Worm (Caenorhabditis elegans): ENCODE results near the gene F01D5.1.
"Not testable (repeated sequence)": the region's sequence is repeated elsewhere in the genome, so short reads cannot be mapped to it uniquely, and the experiment has no call there.

F01D5.1 gene

DNA sequence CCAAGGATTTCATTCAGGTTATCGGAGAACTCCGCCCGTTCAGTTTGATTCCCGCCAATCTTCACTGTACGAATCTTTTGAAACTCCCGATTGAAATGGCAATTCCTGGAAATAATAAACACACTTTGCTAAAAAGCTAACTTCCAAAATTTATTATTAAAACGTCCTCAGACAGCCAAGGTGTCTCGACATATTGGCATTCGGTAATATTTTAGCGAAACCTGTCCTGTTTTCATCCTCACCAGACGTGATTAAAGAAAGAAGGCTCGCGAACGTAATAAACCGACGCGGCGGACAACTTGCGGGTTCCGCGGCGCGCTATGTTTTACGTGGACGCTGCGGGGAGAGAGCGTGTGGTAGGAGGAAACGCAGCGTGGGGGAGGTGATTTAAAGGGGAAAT is 20.8 kb upstream of the F01D5.1 start:
- TF ChIP-seq unc-62 (GFP tag; optimal IDR thresholded peaks at IDR 0.05), result no peak

DNA sequence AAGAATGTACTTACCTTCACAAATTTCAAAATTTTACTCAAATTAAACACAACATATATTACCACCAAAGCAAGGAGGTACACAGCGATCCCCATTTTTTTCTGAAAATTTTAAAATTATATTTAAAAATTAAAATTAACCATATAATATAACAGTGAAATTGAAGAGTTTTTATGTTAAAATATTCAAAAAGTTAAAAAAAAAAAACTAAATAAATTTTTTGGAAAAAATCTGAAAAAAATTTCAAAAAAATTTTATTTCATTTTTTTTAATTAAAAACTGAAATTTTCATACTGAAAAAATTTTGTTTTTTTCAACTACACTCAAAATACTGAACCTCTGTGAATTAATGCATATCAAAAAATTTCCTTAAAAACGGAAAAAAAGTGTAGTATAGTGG is 19.5 kb upstream of the F01D5.1 start, which contains the start of gene cyp-37A1:
Gene cyp-37A1, minus strand, starts transcription at position 101 of the 400 bp plus-strand sequence.
- TF ChIP-seq unc-62 (GFP tag; optimal IDR thresholded peaks at IDR 0.05), result no peak

DNA sequence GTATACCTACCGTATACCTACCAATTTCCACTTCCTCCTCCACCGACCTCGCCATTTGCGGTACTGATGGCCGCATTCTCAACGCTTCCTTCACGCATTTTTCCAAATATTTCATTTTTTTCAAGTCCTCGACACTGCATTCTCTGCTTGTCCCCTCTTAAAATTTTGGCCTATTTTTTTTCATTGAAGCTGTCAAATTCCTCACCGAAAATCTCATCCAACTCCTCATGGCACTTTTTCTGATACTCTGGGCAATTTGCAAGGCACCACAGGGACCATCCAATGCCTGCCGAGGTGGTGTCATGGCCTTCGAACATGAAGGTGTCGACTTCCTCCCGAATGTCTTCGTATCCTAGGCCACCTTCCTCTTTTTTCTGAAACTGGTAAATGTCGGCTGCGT is 17.3 kb upstream of the F01D5.1 start:
- no peak for TF ChIP-seq unc-62 (GFP tag; optimal IDR thresholded peaks at IDR 0.05)

DNA sequence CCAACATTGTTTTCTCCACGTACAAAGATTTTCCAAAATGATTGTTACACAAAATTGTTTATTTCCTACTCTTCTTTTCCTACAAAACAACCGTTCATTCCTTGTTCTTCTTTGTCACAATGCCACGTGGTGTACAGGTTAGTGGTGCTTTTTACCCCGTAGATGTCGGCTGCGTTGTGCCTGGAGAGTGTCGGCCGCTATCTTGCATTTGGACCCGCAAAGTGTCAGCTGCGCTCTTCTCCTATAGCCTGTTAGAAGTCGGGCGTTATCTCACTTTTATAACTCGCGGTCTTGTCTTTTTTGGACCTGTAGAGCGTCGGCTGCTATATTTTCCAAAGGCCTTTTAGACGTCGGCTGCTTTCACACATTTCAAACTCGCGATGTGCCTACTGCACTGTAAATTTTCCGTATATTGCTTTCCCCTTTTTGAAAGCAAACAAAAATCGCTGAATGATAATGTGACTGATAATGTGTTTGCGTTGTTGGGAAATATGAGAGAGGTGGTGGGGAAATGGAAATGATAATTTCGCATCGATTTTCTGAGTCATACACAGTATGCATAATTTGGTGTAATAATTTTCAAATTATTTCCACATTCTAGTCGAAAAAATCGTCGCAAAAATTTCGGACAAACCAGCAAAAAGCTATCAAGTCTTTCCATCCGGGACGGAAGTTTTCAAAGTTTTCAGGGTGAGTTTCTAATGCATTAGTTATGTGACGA is 13.4 kb upstream of the F01D5.1 start, which contains the start of gene F01D5.8:
Gene F01D5.8, plus strand, starts transcription at position 51 of the 721 bp plus-strand sequence.
- no peak for TF ChIP-seq unc-62 (GFP tag; optimal IDR thresholded peaks at IDR 0.05)

DNA sequence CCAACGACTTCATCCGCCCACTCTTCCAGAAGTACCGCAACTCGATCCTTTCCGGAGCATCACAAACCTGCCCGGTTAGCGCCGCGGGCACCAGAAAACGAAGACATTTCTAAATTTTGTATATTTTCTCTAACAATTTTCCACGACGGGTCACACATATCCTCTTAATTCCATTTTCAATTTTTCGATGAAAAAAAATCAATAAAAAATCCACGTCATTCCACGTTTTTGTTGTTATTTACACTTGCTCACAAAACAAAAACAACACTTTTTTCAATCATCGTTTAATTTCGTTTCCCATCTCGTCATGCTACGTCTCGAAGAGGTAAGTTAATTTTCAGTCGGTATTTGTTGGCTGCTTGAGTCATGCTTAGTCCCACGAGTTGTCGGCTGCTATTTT is 11.0 kb upstream of the F01D5.1 start, which contains the start of gene F01D5.7:
Gene F01D5.7, plus strand, starts transcription at position 301 of the 400 bp plus-strand sequence.
- no peak for TF ChIP-seq unc-62 (GFP tag; optimal IDR thresholded peaks at IDR 0.05)

DNA sequence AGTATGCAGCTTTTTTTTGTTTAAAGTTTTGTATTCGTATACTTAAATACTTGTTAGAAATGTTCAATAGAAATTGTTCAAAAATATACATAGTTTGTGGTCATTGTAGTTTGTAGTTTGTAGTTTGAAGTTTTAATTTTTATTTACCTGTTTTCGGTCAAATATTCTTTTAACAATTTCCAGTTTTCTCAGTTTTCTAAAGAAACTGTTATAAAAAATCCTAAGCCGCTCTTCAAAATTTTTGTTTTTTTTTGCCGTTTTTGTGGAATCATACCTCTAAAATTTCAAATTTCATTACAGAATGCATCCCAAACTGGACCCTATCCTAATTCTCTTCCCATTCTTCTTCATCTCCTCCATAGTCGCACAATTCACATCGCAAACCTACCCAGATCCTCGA is 8.8 kb upstream of the F01D5.1 start, which contains the start of gene F01D5.6:
Gene F01D5.6, plus strand, starts transcription at position 301 of the 400 bp plus-strand sequence.
- no peak for TF ChIP-seq unc-62 (GFP tag; optimal IDR thresholded peaks at IDR 0.05)

DNA sequence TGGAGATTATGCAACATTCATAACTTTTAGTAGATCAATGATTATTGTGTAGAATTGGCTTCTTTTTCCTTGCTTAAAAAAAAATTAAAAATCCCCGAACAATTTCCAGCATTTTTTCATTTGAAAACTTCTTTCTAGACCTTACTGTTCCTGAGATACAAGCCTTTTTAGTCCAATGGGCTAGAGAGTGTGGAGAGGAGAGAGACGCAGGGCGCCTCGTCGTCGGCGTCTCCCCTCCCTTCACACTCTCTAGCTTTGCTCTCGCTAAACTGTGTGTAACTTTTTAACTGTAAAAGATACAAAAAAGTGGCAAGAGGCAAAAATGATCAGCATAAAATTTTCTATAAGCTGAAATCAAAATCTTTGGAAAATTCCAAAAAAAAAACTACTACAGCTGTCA is 7.8 kb upstream of the F01D5.1 start:
- no peak for TF ChIP-seq unc-62 (GFP tag; optimal IDR thresholded peaks at IDR 0.05)

DNA sequence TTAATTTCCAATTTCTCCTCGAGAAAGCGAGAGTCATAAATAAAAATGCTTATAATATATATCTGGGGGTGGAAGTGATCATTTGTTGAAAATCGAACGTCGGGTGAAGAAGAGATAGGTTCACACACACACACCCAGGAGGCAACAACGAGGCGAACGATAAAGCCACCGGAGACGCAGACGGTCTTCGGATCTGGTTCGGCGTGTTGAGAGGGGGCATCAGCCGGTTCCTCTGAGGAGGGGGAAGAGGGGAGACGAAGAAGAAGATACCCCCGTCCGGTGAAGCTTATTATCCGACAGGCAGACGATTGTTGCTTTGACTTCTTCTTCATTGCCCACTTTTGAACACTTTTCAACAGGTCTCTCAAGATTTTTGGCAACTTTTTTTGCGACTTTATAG is 7.4 kb upstream of the F01D5.1 start:
- TF ChIP-seq unc-62 (GFP tag; optimal IDR thresholded peaks at IDR 0.05), result no peak

DNA sequence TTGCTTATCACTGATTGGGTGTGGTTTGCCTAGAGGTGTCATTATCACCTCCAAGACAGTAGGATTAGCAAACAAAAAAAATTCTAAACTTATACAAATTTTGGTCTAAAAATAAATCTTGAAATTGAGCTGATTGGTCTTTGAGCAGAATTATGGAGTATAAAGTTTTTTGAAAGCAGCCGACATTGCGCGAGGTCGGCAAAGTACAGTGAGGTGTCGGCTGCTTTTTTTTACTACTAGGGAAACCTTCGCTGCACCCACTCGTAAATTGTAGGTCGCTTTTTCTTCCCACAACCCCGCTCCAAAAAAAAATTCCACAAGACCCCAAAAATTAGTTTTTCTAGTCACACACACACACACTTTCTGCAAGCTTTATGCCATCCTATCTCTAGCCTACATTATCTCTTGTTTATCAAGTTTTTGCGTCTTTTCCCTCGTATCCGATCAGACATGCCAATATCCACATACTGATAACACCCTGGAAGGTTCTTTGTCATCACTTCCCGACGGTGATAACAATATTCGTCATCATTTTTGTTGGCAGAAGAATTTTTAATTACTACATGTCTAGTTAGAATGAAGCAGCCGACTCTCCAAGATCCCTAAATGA is 6.5 kb upstream of the F01D5.1 start:
- TF ChIP-seq unc-62 (GFP tag; optimal IDR thresholded peaks at IDR 0.05), result no peak

DNA sequence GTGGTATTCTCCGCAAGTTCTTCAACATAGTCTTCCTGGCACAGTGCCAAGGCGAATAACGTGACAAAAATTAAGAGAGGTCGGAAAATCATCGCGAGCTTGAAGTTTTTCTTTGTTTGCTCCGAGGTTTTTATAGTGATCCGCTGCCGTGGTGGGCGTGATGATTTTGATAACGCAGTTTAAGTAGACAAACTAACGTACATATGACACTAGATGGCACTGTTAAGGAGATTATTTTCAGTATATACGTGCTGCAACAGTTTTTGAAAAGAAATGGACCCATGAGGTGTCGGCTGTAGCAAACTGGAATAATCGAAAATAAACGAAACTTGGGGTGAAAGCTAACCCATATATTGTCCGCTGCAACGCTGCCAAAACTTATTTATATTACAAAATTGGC is 4.8 kb upstream of the F01D5.1 start, which contains the start of gene F01D5.5:
Gene F01D5.5, minus strand, starts transcription at position 101 of the 400 bp plus-strand sequence.
- TF ChIP-seq unc-62 (GFP tag; optimal IDR thresholded peaks at IDR 0.05), result no peak

DNA sequence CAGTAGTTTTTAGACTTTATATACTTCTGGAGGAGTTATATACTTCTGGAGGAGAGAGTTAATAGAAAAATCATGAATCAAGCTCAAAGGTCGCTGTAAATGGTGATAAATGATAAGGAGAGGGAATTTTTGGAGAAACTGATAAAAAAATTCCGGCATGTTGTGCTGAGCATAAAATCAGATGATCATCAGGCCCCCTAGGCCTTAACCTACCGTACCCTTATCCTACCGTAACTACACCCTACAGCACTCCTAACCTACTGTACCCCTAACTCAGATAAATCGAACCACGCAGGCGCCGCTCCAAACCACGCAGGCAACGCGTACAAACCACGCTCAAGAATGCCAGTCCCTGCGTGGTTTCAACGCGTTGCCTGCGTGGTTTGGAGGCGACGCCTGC is 2.7 kb upstream of the F01D5.1 start, which contains the start of gene F01D5.3:
Gene F01D5.3, minus strand, starts transcription at position 101 of the 400 bp plus-strand sequence.
- TF ChIP-seq unc-62 (GFP tag; optimal IDR thresholded peaks at IDR 0.05), result not testable (repeated sequence)

DNA sequence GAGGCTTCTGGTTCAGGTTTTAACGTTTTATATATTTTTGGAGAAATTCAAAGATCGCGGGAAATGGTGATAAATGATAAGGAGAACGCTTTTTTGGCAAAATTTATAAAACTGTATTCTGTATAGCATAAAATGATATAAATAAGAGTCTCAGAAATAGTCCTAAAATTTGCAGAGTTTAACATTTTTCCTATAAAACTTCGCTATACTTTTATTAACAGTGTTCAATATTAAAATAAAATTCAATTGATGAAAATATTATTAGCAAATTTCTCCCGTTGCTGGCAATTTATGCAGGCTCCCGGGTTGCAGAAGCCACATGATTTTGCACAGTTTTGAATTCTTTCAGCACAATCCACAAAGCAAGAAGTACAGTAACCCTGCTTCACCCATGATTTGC is 1.6 kb upstream of the F01D5.1 start, which contains the start of gene F01D5.2:
Gene F01D5.2, minus strand, starts transcription at position 101 of the 400 bp plus-strand sequence.
- no peak for TF ChIP-seq unc-62 (GFP tag; optimal IDR thresholded peaks at IDR 0.05)

DNA sequence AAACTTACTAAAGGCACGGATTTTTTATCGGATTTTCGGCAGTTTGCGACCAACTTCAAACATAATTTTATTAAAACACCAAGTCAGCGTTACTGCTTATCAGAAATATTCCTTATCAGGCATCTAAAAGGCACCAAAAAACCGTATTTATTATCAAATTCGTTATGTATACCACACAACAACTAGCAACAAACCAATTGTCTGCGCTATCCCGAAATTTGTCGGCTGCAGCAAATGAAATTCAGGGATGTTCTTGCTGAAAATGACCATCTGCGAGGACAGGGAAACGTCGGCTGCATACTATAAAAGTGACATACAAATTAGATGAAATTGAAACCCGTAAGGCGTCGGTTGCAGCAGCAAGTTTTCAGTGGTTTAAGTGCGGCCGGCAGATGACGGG is 608 bp upstream of the F01D5.1 start:
- no peak for TF ChIP-seq unc-62 (GFP tag; optimal IDR thresholded peaks at IDR 0.05)

DNA sequence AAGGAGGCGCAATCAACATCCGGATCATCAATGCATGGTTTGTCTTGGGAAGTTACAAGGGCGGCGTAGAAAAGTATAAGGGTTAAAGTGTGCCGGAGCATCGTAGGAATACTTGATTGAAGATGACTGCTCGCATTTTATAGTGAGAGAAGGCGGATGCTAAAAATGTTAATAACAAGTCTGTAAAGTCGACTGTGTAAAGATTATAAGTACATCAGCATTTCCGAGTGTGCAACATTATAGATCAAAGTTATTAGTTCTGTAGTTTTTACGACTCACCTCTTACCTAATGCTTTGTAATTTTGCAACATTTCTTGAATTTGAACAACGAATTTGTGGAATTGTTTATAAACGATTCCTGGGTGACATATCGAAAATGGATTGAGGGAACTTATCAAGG is 2.4 kb downstream of the F01D5.1 start, which contains the start of gene Y39G8B.7:
Gene Y39G8B.7, minus strand, starts transcription at position 101 of the 400 bp plus-strand sequence.
- no peak for TF ChIP-seq unc-62 (GFP tag; optimal IDR thresholded peaks at IDR 0.05)

DNA sequence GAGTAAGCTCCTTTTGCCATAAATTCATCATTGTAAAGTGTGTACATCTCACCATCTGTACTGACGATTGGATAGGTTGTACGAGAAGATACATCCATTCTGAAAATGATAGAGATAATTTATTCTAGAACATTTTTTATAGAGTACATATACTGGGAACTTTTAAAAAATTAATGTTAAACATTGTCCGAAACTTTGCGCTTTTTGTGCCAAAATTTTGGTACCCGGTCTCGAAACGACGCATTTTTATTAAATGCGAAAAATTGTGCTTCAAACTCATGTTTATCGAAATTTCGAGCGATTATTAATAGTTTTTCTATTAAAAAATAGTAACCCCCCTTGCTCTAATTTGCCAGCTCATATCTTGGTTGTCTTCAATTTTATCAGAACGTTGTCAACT is 5.6 kb downstream of the F01D5.1 start, which contains the start of gene Y39G8B.5:
Gene Y39G8B.5, minus strand, starts transcription at position 101 of the 400 bp plus-strand sequence.
- TF ChIP-seq unc-62 (GFP tag; optimal IDR thresholded peaks at IDR 0.05), result no peak

DNA sequence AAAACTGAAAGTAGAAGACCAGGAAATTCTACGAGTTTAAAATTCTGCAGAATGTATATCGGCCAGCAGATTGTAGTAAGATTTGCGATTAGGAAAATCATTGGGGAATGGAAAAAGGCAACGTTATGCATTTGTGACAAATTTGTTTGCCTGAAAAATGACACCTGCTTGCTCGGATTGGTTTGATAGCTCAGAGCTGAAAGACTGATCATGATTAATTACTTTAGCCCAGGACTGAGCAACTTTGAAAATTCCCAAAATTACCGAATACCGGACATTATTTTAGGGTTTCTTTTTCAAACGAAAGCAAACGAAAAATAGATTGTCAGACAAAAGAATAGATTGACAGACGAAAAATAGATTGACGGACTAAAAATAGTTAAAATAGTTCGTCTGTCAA is 12.8 kb downstream of the F01D5.1 start, which contains the start of gene sre-47:
Gene sre-47, minus strand, starts transcription at position 101 of the 400 bp plus-strand sequence.
- TF ChIP-seq unc-62 (GFP tag; optimal IDR thresholded peaks at IDR 0.05), result no peak
